Worm (Caenorhabditis elegans): ENCODE data around the gene egl-45.

egl-45 gene

ce11 chrIII:7848173-7848572 is 19.7 kb upstream of the egl-45 start:
- no peak for TF ChIP-seq lin-13 (tag; optimal IDR thresholded peaks at IDR 0.05)
- no peak for TF ChIP-seq pha-4 (tag; optimal IDR thresholded peaks at IDR 0.05)
- no peak for TF ChIP-seq nhr-76 (tag; optimal IDR thresholded peaks at IDR 0.05)
- TF ChIP-seq ztf-11 (tag; optimal IDR thresholded peaks at IDR 0.05) = no peak
- peak; percentile 91 for TF ChIP-seq ces-1 (GFP tag; optimal IDR thresholded peaks at IDR 0.05)

DNA sequence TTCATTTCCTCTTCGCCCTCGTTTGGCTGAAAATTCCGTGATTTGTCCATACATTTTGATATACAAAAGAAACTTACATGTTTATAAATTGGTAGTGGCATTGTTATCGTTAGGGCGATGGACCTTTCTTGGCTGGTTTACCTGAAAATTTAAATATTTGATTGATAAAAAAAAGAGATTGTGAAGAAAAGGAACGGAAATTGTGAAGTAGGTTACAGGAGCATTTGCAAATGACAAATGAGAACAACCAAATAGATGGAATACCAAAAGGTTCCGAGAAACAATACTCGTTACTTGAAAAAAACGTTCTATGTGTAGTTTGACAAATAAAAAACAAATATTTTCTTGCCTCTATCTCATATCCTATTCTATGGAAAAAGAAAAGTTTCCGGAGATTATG is 15.1 kb upstream of the egl-45 start, which contains the start of gene ZK652.8:
Gene ZK652.8, minus strand, starts transcription at position 101 of the 400 bp plus-strand sequence.
- TF ChIP-seq ham-2 (GFP tag; optimal IDR thresholded peaks at IDR 0.05) (no peak), nhr-76 (tag; optimal IDR thresholded peaks at IDR 0.05) (no peak), lsy-2 (tag; optimal IDR thresholded peaks at IDR 0.05) (no peak), ces-1 (GFP tag; optimal IDR thresholded peaks at IDR 0.05) (no peak), drap-1 (GFP tag; optimal IDR thresholded peaks at IDR 0.05) (no peak), unc-120 (tag; optimal IDR thresholded peaks at IDR 0.05; ENCODE audit: poor library complexity, severe bottlenecking) (no peak), lin-32 (GFP tag; optimal IDR thresholded peaks at IDR 0.05) (no peak)

ce11 chrIII:7838907-7839642 is 10.6 kb upstream of the egl-45 start, which contains the start of gene ceh-23:
ceh-23 (plus strand) TSS chrIII:7839592.
- no peak for TF ChIP-seq unc-120 (tag; optimal IDR thresholded peaks at IDR 0.05; ENCODE audit: poor library complexity, severe bottlenecking)
- TF ChIP-seq ham-2 (GFP tag; optimal IDR thresholded peaks at IDR 0.05) = no peak
- no peak for TF ChIP-seq elt-3 (tag; optimal IDR thresholded peaks at IDR 0.05)
- TF ChIP-seq tbx-8 (GFP tag; optimal IDR thresholded peaks at IDR 0.05) = no peak

- no peak for TF ChIP-seq nhr-2 (tag; optimal IDR thresholded peaks at IDR 0.05)
- no peak for TF ChIP-seq tbx-8 (GFP tag; optimal IDR thresholded peaks at IDR 0.05)
- TF ChIP-seq unc-62 (GFP tag; optimal IDR thresholded peaks at IDR 0.05) = no peak
- TF ChIP-seq lsy-2 (tag; optimal IDR thresholded peaks at IDR 0.05) = no peak
- no peak for TF ChIP-seq lin-32 (GFP tag; optimal IDR thresholded peaks at IDR 0.05)
- TF ChIP-seq lin-13 (tag; optimal IDR thresholded peaks at IDR 0.05) = no peak
Measured at ce11 chrIII:7837567-7837966, 9.1 kb upstream of the egl-45 start.

DNA sequence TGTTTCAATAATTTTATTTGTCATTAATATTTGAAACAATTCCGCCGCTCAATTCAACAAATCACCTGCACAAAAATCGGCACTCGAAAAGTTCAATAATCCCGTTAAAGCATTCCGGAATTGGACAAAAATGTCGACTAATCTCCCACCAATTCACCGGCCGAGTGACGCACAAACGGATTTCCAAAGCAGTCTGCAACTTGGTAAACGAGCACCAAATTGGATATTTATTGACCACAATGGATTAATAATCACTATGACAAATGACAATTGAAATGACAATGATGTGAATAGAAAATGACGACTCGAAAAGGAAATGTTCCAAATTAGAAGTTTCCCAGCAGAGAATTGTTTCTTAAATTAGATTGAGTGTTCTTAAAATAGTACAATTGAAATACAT is 7.3 kb upstream of the egl-45 start:
- TF ChIP-seq unc-62 (GFP tag; optimal IDR thresholded peaks at IDR 0.05) = no peak
- no peak for TF ChIP-seq mls-2 (tag; optimal IDR thresholded peaks at IDR 0.05)
- TF ChIP-seq nhr-237 (tag; optimal IDR thresholded peaks at IDR 0.05) = no peak
- TF ChIP-seq bed-3 (GFP tag; optimal IDR thresholded peaks at IDR 0.05) = no peak
- no peak for TF ChIP-seq cnd-1 (tag; optimal IDR thresholded peaks at IDR 0.05)
- TF ChIP-seq ceh-83 (GFP tag; optimal IDR thresholded peaks at IDR 0.05) = no peak
- no peak for TF ChIP-seq ztf-11 (tag; optimal IDR thresholded peaks at IDR 0.05)
- TF ChIP-seq sem-2 (GFP tag; optimal IDR thresholded peaks at IDR 0.05) = no peak
- no peak for TF ChIP-seq M03D4.4 (tag; optimal IDR thresholded peaks at IDR 0.05)
- TF ChIP-seq snpc-4 (tag; optimal IDR thresholded peaks at IDR 0.05) = no peak
- no peak for TF ChIP-seq ces-1 (GFP tag; optimal IDR thresholded peaks at IDR 0.05)
- TF ChIP-seq lin-13 (tag; optimal IDR thresholded peaks at IDR 0.05) = no peak
- no peak for TF ChIP-seq pha-4 (tag; optimal IDR thresholded peaks at IDR 0.05)
- TF ChIP-seq nhr-76 (tag; optimal IDR thresholded peaks at IDR 0.05) = no peak
- TF ChIP-seq elt-3 (tag; optimal IDR thresholded peaks at IDR 0.05) = no peak
- TF ChIP-seq ceh-39 (tag; optimal IDR thresholded peaks at IDR 0.05) = no peak
- TF ChIP-seq flh-1 (GFP tag; optimal IDR thresholded peaks at IDR 0.05) = no peak
- TF ChIP-seq ceh-43 (GFP tag; optimal IDR thresholded peaks at IDR 0.05) = no peak
- TF ChIP-seq hlh-1 (tag; optimal IDR thresholded peaks at IDR 0.05) = no peak

DNA sequence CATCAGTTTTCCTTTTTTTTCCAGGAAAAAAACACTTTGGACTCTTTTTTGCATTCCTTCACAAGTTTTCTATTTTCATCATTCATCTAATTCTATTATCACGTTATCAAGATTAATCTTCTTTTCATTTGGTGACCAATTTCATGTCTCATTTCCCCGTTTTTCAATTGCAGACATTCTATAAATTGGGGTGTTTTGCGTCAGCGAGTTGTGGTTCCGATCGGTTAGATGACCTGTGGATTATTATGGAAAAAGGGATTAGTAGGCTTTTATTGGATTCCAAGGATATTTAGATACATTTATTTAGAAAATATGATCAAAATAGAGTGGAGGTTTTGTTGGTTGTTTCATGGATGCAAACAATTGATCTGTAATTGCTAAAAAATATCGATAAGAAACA is 6.4 kb upstream of the egl-45 start:
- no peak for TF ChIP-seq elt-3 (tag; optimal IDR thresholded peaks at IDR 0.05)
- TF ChIP-seq nhr-76 (tag; optimal IDR thresholded peaks at IDR 0.05) = no peak
- TF ChIP-seq snpc-4 (tag; optimal IDR thresholded peaks at IDR 0.05) = no peak
- no peak for TF ChIP-seq mls-2 (tag; optimal IDR thresholded peaks at IDR 0.05)
- no peak for TF ChIP-seq elt-1 (tag; optimal IDR thresholded peaks at IDR 0.05; ENCODE audit: borderline replicate concordance, insufficient read depth)
- no peak for TF ChIP-seq sptf-1 (tag; optimal IDR thresholded peaks at IDR 0.05)
- TF ChIP-seq lin-13 (tag; optimal IDR thresholded peaks at IDR 0.05) = no peak
- no peak for TF ChIP-seq tbx-8 (GFP tag; optimal IDR thresholded peaks at IDR 0.05)
- no peak for TF ChIP-seq nhr-12 (tag; optimal IDR thresholded peaks at IDR 0.05)
- TF ChIP-seq mep-1 (tag; optimal IDR thresholded peaks at IDR 0.05) = no peak
- no peak for TF ChIP-seq ces-1 (GFP tag; optimal IDR thresholded peaks at IDR 0.05)
- TF ChIP-seq unc-62 (GFP tag; optimal IDR thresholded peaks at IDR 0.05) = no peak
- TF ChIP-seq pha-4 (tag; optimal IDR thresholded peaks at IDR 0.05) = no peak
- no peak for TF ChIP-seq drap-1 (GFP tag; optimal IDR thresholded peaks at IDR 0.05)
